Worm (Caenorhabditis elegans): Measurements from ENCODE around the gene str-204.

DNA sequence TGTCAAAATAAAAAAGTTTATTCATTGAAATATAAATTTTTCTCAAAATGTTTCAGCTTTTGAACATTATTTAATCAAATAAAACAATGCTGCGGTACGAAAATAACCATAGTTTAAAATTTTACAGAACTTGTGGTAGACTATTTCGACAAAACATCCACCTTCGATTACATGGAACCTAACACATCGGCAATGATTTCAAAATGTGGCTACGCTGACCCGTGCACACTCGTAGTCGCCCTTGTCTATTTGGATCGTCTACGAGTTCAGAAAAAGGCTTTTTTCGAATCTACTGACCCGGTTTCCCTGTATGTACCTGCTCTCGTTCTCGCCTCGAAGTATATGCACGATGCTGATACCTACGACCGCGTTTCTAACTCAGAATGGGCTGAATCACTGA lies 37.5 kb downstream of the str-204 start:
- TF ChIP-seq nhr-28 (tag; optimal IDR thresholded peaks at IDR 0.05) = no peak
- no peak for TF ChIP-seq nhr-12 (tag; optimal IDR thresholded peaks at IDR 0.05)
- no peak for TF ChIP-seq nhr-237 (tag; optimal IDR thresholded peaks at IDR 0.05)
- TF ChIP-seq elt-1 (tag; optimal IDR thresholded peaks at IDR 0.05; ENCODE audit: borderline replicate concordance, insufficient read depth) = no peak
- TF ChIP-seq unc-62 (GFP tag; optimal IDR thresholded peaks at IDR 0.05) = no peak
- TF ChIP-seq ceh-39 (tag; optimal IDR thresholded peaks at IDR 0.05) = no peak
